Worm (Caenorhabditis elegans): ENCODE results near the gene F57G12.1.

DNA sequence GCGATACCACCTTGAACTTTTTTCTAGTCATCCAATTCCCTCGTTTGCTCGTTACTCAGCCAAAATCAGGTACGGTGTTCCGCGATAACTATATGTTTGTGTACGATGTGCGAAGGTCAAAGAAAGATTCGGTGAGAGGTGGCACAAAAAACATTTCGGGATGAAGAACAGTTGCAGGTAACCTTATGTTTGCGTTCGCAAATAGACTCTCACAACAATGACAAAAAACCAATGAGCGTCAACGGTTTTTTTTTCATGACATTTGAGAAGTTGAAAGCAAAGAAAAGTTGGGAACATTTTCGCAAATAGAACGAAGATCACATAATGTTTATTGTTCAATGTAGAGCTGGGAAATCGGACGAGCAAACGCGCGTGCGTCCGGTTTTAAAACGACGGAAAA lies 8.8 kb downstream of the F57G12.1 start:
- TF ChIP-seq nhr-25 (tag; optimal IDR thresholded peaks at IDR 0.05) (no peak), unc-39 (tag; optimal IDR thresholded peaks at IDR 0.05) (no peak), nhr-237 (tag; optimal IDR thresholded peaks at IDR 0.05) (no peak), ztf-11 (tag; optimal IDR thresholded peaks at IDR 0.05) (no peak), unc-62 (GFP tag; optimal IDR thresholded peaks at IDR 0.05) (no peak), fkh-2 (tag; optimal IDR thresholded peaks at IDR 0.05) (no peak), zag-1 (tag; optimal IDR thresholded peaks at IDR 0.05) (no peak), pha-4 (tag; optimal IDR thresholded peaks at IDR 0.05) (peak; percentile 96), ama-1 (optimal IDR thresholded peaks at IDR 0.05) (no peak), fos-1 (tag; optimal IDR thresholded peaks at IDR 0.05) (no peak), egl-27 (tag; optimal IDR thresholded peaks at IDR 0.05) (no peak), nfya-1 (tag; optimal IDR thresholded peaks at IDR 0.05; ENCODE audit: insufficient read depth) (no peak), ZK546.5 (tag; optimal IDR thresholded peaks at IDR 0.05) (no peak), jun-1 (tag; optimal IDR thresholded peaks at IDR 0.05) (no peak)
